Fruit fly (Drosophila melanogaster): ENCODE data around the gene bdwf.

DNA sequence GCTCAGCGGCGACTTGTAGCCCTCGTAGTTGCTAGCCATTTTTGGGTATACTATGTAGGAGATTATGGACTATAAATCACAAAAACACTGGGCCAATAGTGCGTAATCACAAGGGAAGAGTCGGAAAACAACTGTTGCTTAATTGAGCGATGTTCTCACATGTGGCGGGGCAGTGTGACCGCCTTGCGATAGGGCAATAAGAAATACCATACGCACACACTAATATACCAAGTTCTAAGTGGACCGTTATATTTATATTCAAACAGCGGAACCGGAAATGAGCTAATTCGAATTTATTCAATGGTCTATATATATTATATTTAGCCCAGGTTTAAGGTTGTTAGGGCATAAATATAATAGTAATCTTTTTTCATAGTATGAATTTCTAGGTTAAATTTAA is 22.0 kb downstream of the bdwf start, which contains the start of gene Adsl:
- TF ChIP-seq Pif1B (GFP tag; optimal IDR thresholded peaks at IDR 0.05) (peak; percentile 8), CG4496 (GFP tag; IDR thresholded peaks at IDR 0.05) (peak; percentile 53), D1 (tag; optimal IDR thresholded peaks at IDR 0.05) (peak; percentile 61), Pif1A (GFP tag; optimal IDR thresholded peaks at IDR 0.05) (peak; percentile 59), CG10348 (GFP tag; IDR thresholded peaks at IDR 0.05) (no peak), CG34367 (tag; optimal IDR thresholded peaks at IDR 0.05) (no peak), CG14655 (GFP tag; optimal IDR thresholded peaks at IDR 0.05) (no peak), CG12605 (GFP tag; IDR thresholded peaks at IDR 0.05) (peak; percentile 78), gl (tag; optimal IDR thresholded peaks at IDR 0.05) (no peak)
